Worm (Caenorhabditis elegans) whole organism, mixed stage, embryonic: ENCODE data around the gene rps-13.

Experiments used
- M03D4.4 ChIP-seq: sonication (generic microtip); optimal IDR thresholded peaks from 2 replicates; lab custom pipeline; 2017; ENCODE audit warnings: mild to moderate bottlenecking, missing genetic modification characterization, missing compliant biosample characterization
- bed-3 ChIP-seq: fragments of 200-800 bp; sonication (Bioruptor generic); optimal IDR thresholded peaks from 3 replicates; lab custom pipeline; 2018; ENCODE audit warnings: mild to moderate bottlenecking, missing genetic modification characterization, moderate library complexity, missing compliant biosample characterization
- blmp-1 ChIP-seq: fragments of 150-350 bp; optimal IDR thresholded peaks from 2 replicates; lab custom pipeline; 2014; ENCODE audit warnings: missing biosample characterization, missing genetic modification characterization
- ceh-39 ChIP-seq: fragments of 150-350 bp; optimal IDR thresholded peaks from 2 replicates; lab custom pipeline; 2014; ENCODE audit warnings: missing biosample characterization, missing genetic modification characterization
- ceh-43 ChIP-seq: fragments of 200-800 bp; sonication (Bioruptor generic); optimal IDR thresholded peaks from 2 replicates; lab custom pipeline; 2018; ENCODE audit warnings: mild to moderate bottlenecking, missing genetic modification characterization, moderate library complexity, missing compliant biosample characterization
- ceh-83 ChIP-seq: fragments of 200-800 bp; sonication (Bioruptor generic); optimal IDR thresholded peaks from 2 replicates; lab custom pipeline; 2018; ENCODE audit warnings: mild to moderate bottlenecking, missing genetic modification characterization, missing compliant biosample characterization
- ces-1 ChIP-seq: fragments of 150-350 bp; optimal IDR thresholded peaks from 2 replicates; lab custom pipeline; 2014; ENCODE audit warnings: missing biosample characterization, missing genetic modification reagents, missing genetic modification characterization
- cnd-1 ChIP-seq: fragments of 200-800 bp; sonication (Bioruptor generic); optimal IDR thresholded peaks from 2 replicates; lab custom pipeline; 2018; ENCODE audit warnings: mild to moderate bottlenecking, missing genetic modification characterization, missing compliant biosample characterization
- drap-1 ChIP-seq: fragments of 200-800 bp; sonication (Bioruptor generic); optimal IDR thresholded peaks from 3 replicates; lab custom pipeline; 2018; ENCODE audit warnings: mild to moderate bottlenecking, missing genetic modification characterization, missing compliant biosample characterization
- elt-1 ChIP-seq: sonication (generic microtip); optimal IDR thresholded peaks from 2 replicates; lab custom pipeline; 2017; ENCODE audit warnings: missing genetic modification characterization, mild to moderate bottlenecking, missing compliant biosample characterization, antibody characterized with exemption, moderate library complexity, borderline replicate concordance; ENCODE audit not compliant: insufficient read depth
- elt-3 ChIP-seq: fragments of 150-350 bp; optimal IDR thresholded peaks from 2 replicates; lab custom pipeline; 2014; ENCODE audit warnings: missing biosample characterization, missing genetic modification characterization
- flh-1 ChIP-seq: fragments of 200-800 bp; sonication (Bioruptor generic); optimal IDR thresholded peaks from 2 replicates; lab custom pipeline; 2018; ENCODE audit warnings: mild to moderate bottlenecking, missing genetic modification characterization, moderate library complexity, missing compliant biosample characterization
- ham-2 ChIP-seq: fragments of 200-800 bp; sonication (Bioruptor generic); optimal IDR thresholded peaks from 2 replicates; lab custom pipeline; 2018; ENCODE audit warnings: mild to moderate bottlenecking, missing genetic modification characterization, missing compliant biosample characterization
- hlh-1 ChIP-seq: fragments of 150-350 bp; optimal IDR thresholded peaks from 2 replicates; lab custom pipeline; 2014; ENCODE audit warnings: missing biosample characterization, missing genetic modification reagents, missing genetic modification characterization
- lin-13 ChIP-seq: fragments of 150-350 bp; optimal IDR thresholded peaks from 2 replicates; lab custom pipeline; 2014; ENCODE audit warnings: missing biosample characterization, missing genetic modification characterization
- lin-32 ChIP-seq: fragments of 200-800 bp; sonication (Bioruptor generic); optimal IDR thresholded peaks from 2 replicates; lab custom pipeline; 2018; ENCODE audit warnings: mild to moderate bottlenecking, missing genetic modification characterization, missing compliant biosample characterization
- lsy-2 ChIP-seq: fragments of 150-350 bp; optimal IDR thresholded peaks from 2 replicates; lab custom pipeline; 2014; ENCODE audit warnings: missing biosample characterization, missing genetic modification characterization
- mab-5 ChIP-seq: fragments of 150-350 bp; optimal IDR thresholded peaks from 2 replicates; lab custom pipeline; 2014; ENCODE audit warnings: missing biosample characterization, missing genetic modification characterization
- mep-1 ChIP-seq: fragments of 150-350 bp; optimal IDR thresholded peaks from 2 replicates; lab custom pipeline; 2017; ENCODE audit warnings: missing biosample characterization, missing genetic modification reagents, missing genetic modification characterization, inconsistent platforms
- mls-2 ChIP-seq: sonication (generic microtip); optimal IDR thresholded peaks from 2 replicates; lab custom pipeline; 2016; ENCODE audit warnings: mild to moderate bottlenecking, missing genetic modification characterization, moderate library complexity, missing compliant biosample characterization
- nhr-12 ChIP-seq: fragments of 150-350 bp; optimal IDR thresholded peaks from 2 replicates; lab custom pipeline; 2014; ENCODE audit warnings: missing biosample characterization, missing genetic modification characterization
- nhr-2 ChIP-seq: fragments of 150-350 bp; optimal IDR thresholded peaks from 2 replicates; lab custom pipeline; 2014; ENCODE audit warnings: missing biosample characterization, missing genetic modification characterization
- nhr-237 ChIP-seq: fragments of 150-350 bp; optimal IDR thresholded peaks from 2 replicates; lab custom pipeline; 2014; ENCODE audit warnings: missing biosample characterization, missing genetic modification characterization
- nhr-28 ChIP-seq: fragments of 150-350 bp; optimal IDR thresholded peaks from 2 replicates; lab custom pipeline; 2014; ENCODE audit warnings: missing biosample characterization, missing genetic modification characterization
- pha-4 ChIP-seq: fragments of 150-350 bp; optimal IDR thresholded peaks from 2 replicates; lab custom pipeline; 2018; ENCODE audit warnings: missing biosample characterization, missing genetic modification reagents, missing genetic modification characterization
- sem-2 ChIP-seq: fragments of 200-800 bp; sonication (Bioruptor generic); optimal IDR thresholded peaks from 2 replicates; lab custom pipeline; 2018; ENCODE audit warnings: mild to moderate bottlenecking, missing genetic modification characterization, missing compliant biosample characterization
- sptf-1 ChIP-seq: sonication (generic microtip); optimal IDR thresholded peaks from 2 replicates; lab custom pipeline; 2017; ENCODE audit warnings: mild to moderate bottlenecking, missing genetic modification characterization, moderate library complexity, missing compliant biosample characterization
- tbx-8 ChIP-seq: fragments of 200-800 bp; sonication (Bioruptor generic); optimal IDR thresholded peaks from 2 replicates; lab custom pipeline; 2018; ENCODE audit warnings: mild to moderate bottlenecking, missing genetic modification characterization, moderate library complexity, missing compliant biosample characterization
- unc-120 ChIP-seq: sonication (generic microtip); optimal IDR thresholded peaks from 2 replicates; lab custom pipeline; 2017; ENCODE audit warnings: missing genetic modification characterization, missing compliant biosample characterization; ENCODE audit not compliant: poor library complexity, severe bottlenecking
- unc-39 ChIP-seq: fragments of 150-350 bp; optimal IDR thresholded peaks from 2 replicates; lab custom pipeline; 2014; ENCODE audit warnings: missing biosample characterization, missing genetic modification characterization
- unc-62 ChIP-seq: fragments of 150-350 bp; optimal IDR thresholded peaks from 2 replicates; lab custom pipeline; 2014; ENCODE audit warnings: missing biosample characterization, missing genetic modification reagents, missing genetic modification characterization
- zip-8 ChIP-seq: fragments of 150-350 bp; optimal IDR thresholded peaks from 2 replicates; lab custom pipeline; 2014; ENCODE audit warnings: missing biosample characterization, missing genetic modification characterization
- ztf-11 ChIP-seq: fragments of 150-350 bp; optimal IDR thresholded peaks from 2 replicates; lab custom pipeline; 2014; ENCODE audit warnings: missing biosample characterization, missing genetic modification characterization

Gene rps-13

ce11 chrIII:6374947-6375415, at the start of gene rps-13, which contains the start of gene nfx-1:
TSS of gene rps-13 (minus strand) at chrIII:6374997.
TSS of gene nfx-1 (plus strand) at chrIII:6375379.
- TF ChIP-seq ceh-43 (GFP tag; lab: Kevin White, UChicago) (no peak), drap-1 (GFP tag; lab: Kevin White, UChicago) (peak; percentile 2), pha-4 (tag; lab: Kevin White, UChicago) (peak; percentile 88), ceh-83 (no peak), bed-3 (GFP tag; lab: Kevin White, UChicago) (no peak), mls-2 (tag; lab: Kevin White, UChicago) (peak; percentile 20), sptf-1 (tag; lab: Kevin White, UChicago) (no peak), lin-32 (no peak), cnd-1 (tag; lab: Kevin White, UChicago) (no peak), flh-1 (no peak), zip-8 (tag; lab: Kevin White, UChicago) (no peak), lsy-2 (tag; lab: Kevin White, UChicago) (peak; percentile 98), mab-5 (tag; lab: Kevin White, UChicago) (no peak), ceh-39 (tag; lab: Kevin White, UChicago) (peak; percentile 30), ces-1 (GFP tag; lab: Kevin White, UChicago) (no peak), unc-120 (peak; percentile 72), nhr-237 (tag; lab: Kevin White, UChicago) (peak; percentile 59), nhr-2 (tag; lab: Kevin White, UChicago) (peak; percentile 56), hlh-1 (tag; lab: Kevin White, UChicago) (peak; percentile 65), elt-1 (tag; lab: Kevin White, UChicago) (no peak), tbx-8 (GFP tag; lab: Kevin White, UChicago) (no peak), ham-2 (GFP tag; lab: Kevin White, UChicago) (peak; percentile 34), ztf-11 (tag; lab: Kevin White, UChicago) (no peak), nhr-28 (no peak), mep-1 (tag; lab: Kevin White, UChicago) (peak; percentile 93), lin-13 (tag; lab: Kevin White, UChicago) (peak; percentile 68)

ce11 chrIII:6422721-6423120, 47.9 kb upstream of the rps-13 start:
- TF ChIP-seq nhr-12: no peak
- no peak for TF ChIP-seq hlh-1 (tag; lab: Kevin White, UChicago)
- TF ChIP-seq pha-4 (tag; lab: Kevin White, UChicago): no peak
- TF ChIP-seq zip-8 (tag; lab: Kevin White, UChicago): no peak
- no peak for TF ChIP-seq M03D4.4 (tag; lab: Kevin White, UChicago)
- TF ChIP-seq nhr-28: no peak
- no peak for TF ChIP-seq blmp-1 (tag; lab: Kevin White, UChicago)
- TF ChIP-seq flh-1: no peak
- no peak for TF ChIP-seq drap-1 (GFP tag; lab: Kevin White, UChicago)
- TF ChIP-seq lin-13 (tag; lab: Kevin White, UChicago): no peak
- TF ChIP-seq elt-3 (tag; lab: Kevin White, UChicago): no peak
- TF ChIP-seq bed-3 (GFP tag; lab: Kevin White, UChicago): no peak
- TF ChIP-seq unc-39 (tag; lab: Kevin White, UChicago): no peak
- TF ChIP-seq ces-1 (GFP tag; lab: Kevin White, UChicago): no peak
- no peak for TF ChIP-seq ztf-11 (tag; lab: Kevin White, UChicago)
- no peak for TF ChIP-seq ceh-39 (tag; lab: Kevin White, UChicago)
- no peak for TF ChIP-seq nhr-2 (tag; lab: Kevin White, UChicago)

- TF ChIP-seq lin-32: no peak
- no peak for TF ChIP-seq blmp-1 (tag; lab: Kevin White, UChicago)
- TF ChIP-seq cnd-1 (tag; lab: Kevin White, UChicago): no peak
- no peak for TF ChIP-seq ceh-43 (GFP tag; lab: Kevin White, UChicago)
- TF ChIP-seq sptf-1 (tag; lab: Kevin White, UChicago): no peak
- no peak for TF ChIP-seq sem-2 (GFP tag; lab: Kevin White, UChicago)
- TF ChIP-seq ceh-83: no peak
- no peak for TF ChIP-seq M03D4.4 (tag; lab: Kevin White, UChicago)
- TF ChIP-seq ces-1 (GFP tag; lab: Kevin White, UChicago): no peak
- TF ChIP-seq mls-2 (tag; lab: Kevin White, UChicago): no peak
Measured at ce11 chrIII:6421973-6422511, 47.2 kb upstream of the rps-13 start.

- TF ChIP-seq sem-2 (GFP tag; lab: Kevin White, UChicago) (no peak), nhr-12 (peak; percentile 52), unc-62 (no peak)
Measured at ce11 chrIII:6421473-6421872, 46.7 kb upstream of the rps-13 start.
